Worm (Caenorhabditis elegans): ENCODE measurements around the gene nep-1.

The nep-1 gene

DNA sequence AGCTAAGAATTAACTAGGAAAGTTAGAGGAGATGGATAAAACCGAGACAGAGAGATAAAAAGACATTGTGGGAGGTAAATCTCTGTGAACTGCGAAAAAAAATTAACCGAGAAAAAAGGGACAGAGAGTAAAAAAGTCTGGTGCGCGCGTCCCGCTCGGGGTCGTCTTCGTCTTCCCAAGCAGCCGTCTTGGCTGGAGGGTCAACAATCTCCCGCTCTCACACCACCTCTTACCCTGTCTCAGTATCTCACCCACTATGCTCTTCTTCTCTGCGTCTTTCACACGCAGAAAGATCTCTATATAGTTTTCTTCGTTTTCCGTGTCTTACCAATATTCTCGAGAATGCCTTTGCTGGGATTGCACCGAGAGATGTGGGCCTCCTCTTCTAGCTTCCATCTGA, 24.3 kb downstream of the nep-1 start (continued):
- TF ChIP-seq php-3 (GFP tag; IDR thresholded peaks at IDR 0.05) (no peak), mes-2 (tag; optimal IDR thresholded peaks at IDR 0.05; ENCODE audit: poor library complexity, severe bottlenecking) (peak; percentile 33), ceh-44 (GFP tag; IDR thresholded peaks at IDR 0.05) (no peak), ceh-82 (tag; optimal IDR thresholded peaks at IDR 0.05) (no peak), rbr-2 (tag; optimal IDR thresholded peaks at IDR 0.05) (peak; percentile 41), hlh-30 (tag; optimal IDR thresholded peaks at IDR 0.05; ENCODE audit: insufficient read depth) (peak; percentile 49), nhr-76 (tag; optimal IDR thresholded peaks at IDR 0.05) (no peak), nhr-102 (tag; optimal IDR thresholded peaks at IDR 0.05) (no peak), ceh-62 (tag; optimal IDR thresholded peaks at IDR 0.05) (no peak), Y105C5A.15 (GFP tag; IDR thresholded peaks at IDR 0.05) (no peak), aha-1 (tag) (peak; percentile 91), dpl-1 (GFP tag; optimal IDR thresholded peaks at IDR 0.05) (no peak), mep-1 (tag; optimal IDR thresholded peaks at IDR 0.05) (peak; percentile 52), nhr-6 (tag; optimal IDR thresholded peaks at IDR 0.05) (no peak), Y75B8A.6 (GFP tag; IDR thresholded peaks at IDR 0.05) (no peak), daf-12 (tag; optimal IDR thresholded peaks at IDR 0.05) (no peak), arid-1 (GFP tag; conservative IDR thresholded peaks at IDR 0.05) (no peak), madf-9 (GFP tag; conservative IDR thresholded peaks at IDR 0.05) (no peak), Y5F2A.4 (GFP tag; optimal IDR thresholded peaks at IDR 0.05) (no peak), ama-1 (optimal IDR thresholded peaks at IDR 0.05) (no peak), nhr-237 (tag; optimal IDR thresholded peaks at IDR 0.05) (no peak), nhr-41 (GFP tag; IDR thresholded peaks at IDR 0.05) (no peak), daf-16 (GFP tag; optimal IDR thresholded peaks at IDR 0.05) (no peak), daf-16 (tag; optimal IDR thresholded peaks at IDR 0.05) (peak; percentile 40), daf-8 (GFP tag; IDR thresholded peaks at IDR 0.05) (no peak), vab-7 (GFP tag; IDR thresholded peaks at IDR 0.05) (no peak; the same call in 1 of the 2 replicates), pha-4 (GFP tag; IDR thresholded peaks at IDR 0.05) (no peak), pha-4 (tag; optimal IDR thresholded peaks at IDR 0.05) (no peak), hlh-11 (tag; optimal IDR thresholded peaks at IDR 0.05) (peak; percentile 53), ztf-7 (tag; optimal IDR thresholded peaks at IDR 0.05) (no peak), egl-27 (tag; optimal IDR thresholded peaks at IDR 0.05) (no peak), lir-3 (tag; optimal IDR thresholded peaks at IDR 0.05) (no peak), daf-19 (GFP tag; conservative IDR thresholded peaks at IDR 0.05) (no peak), nhr-48 (tag; optimal IDR thresholded peaks at IDR 0.05) (peak; percentile 6), F10B5.3 (tag; optimal IDR thresholded peaks at IDR 0.05) (no peak), ceh-28 (tag; optimal IDR thresholded peaks at IDR 0.05) (no peak), nhr-11 (tag; optimal IDR thresholded peaks at IDR 0.05) (no peak), ceh-20 (GFP tag; IDR thresholded peaks at IDR 0.05) (no peak), zag-1 (tag; optimal IDR thresholded peaks at IDR 0.05) (no peak), duxl-1 (tag; optimal IDR thresholded peaks at IDR 0.05; ENCODE audit: poor library complexity) (no peak), dve-1 (tag; optimal IDR thresholded peaks at IDR 0.05; ENCODE audit: insufficient read depth) (peak; percentile 50), nhr-42 (GFP tag; IDR thresholded peaks at IDR 0.05) (no peak), unc-130 (GFP tag; optimal IDR thresholded peaks at IDR 0.05) (no peak), nhr-111 (GFP tag; optimal IDR thresholded peaks at IDR 0.05) (no peak), attf-4 (tag; optimal IDR thresholded peaks at IDR 0.05) (no peak), cey-2 (tag; optimal IDR thresholded peaks at IDR 0.05; ENCODE audit: borderline replicate concordance, insufficient read depth) (no peak), mdt-29 (GFP tag; IDR thresholded peaks at IDR 0.05) (no peak), lin-38 (GFP tag; IDR thresholded peaks at IDR 0.05) (no peak), zip-2 (tag; optimal IDR thresholded peaks at IDR 0.05) (no peak), lim-7 (GFP tag; IDR thresholded peaks at IDR 0.05) (no peak), ceh-32 (tag; optimal IDR thresholded peaks at IDR 0.05; ENCODE audit: poor library complexity) (no peak), T26A8.4 (GFP tag; IDR thresholded peaks at IDR 0.05) (no peak), dmd-9 (GFP tag; IDR thresholded peaks at IDR 0.05) (no peak)
